Fruit fly (Drosophila melanogaster) whole organism, embryonic: ENCODE data around the gene Arp10.

Experiments
- CG10147 ChIP-seq: fragments of 200-800 bp; sonication (Bioruptor generic); optimal IDR thresholded peaks from 2 replicates; lab custom pipeline; 2019; ENCODE audit warnings: missing biosample characterization, mild to moderate bottlenecking, missing genetic modification characterization, moderate library complexity
- CG1024 ChIP-seq: fragments of 200-800 bp; sonication (Bioruptor generic); IDR thresholded peaks from 2 replicates; pipeline ENCODE4 v1.3.6; 2022; ENCODE audit warnings: missing biosample characterization, missing genetic modification characterization
- CG13287 ChIP-seq: fragments of 200-800 bp; sonication (Bioruptor generic); IDR thresholded peaks from 2 replicates; pipeline ENCODE4 v1.3.6; 2022; ENCODE audit warnings: missing biosample characterization, missing genetic modification characterization; ENCODE audit not compliant: partially characterized antibody
- CG15696 ChIP-seq: fragments of 200-800 bp; sonication (Bioruptor generic); optimal IDR thresholded peaks from 2 replicates; lab custom pipeline; 2019; ENCODE audit warnings: missing biosample characterization, mild to moderate bottlenecking, missing genetic modification characterization, moderate library complexity
- CG16813 ChIP-seq: fragments of 200-800 bp; sonication (Bioruptor generic); IDR thresholded peaks from 3 replicates; pipeline ENCODE4 v1.3.6; 2022; ENCODE audit warnings: missing biosample characterization, missing genetic modification characterization; ENCODE audit not compliant: partially characterized antibody
- CG17359 ChIP-seq: fragments of 200-800 bp; sonication (Bioruptor generic); optimal IDR thresholded peaks from 3 replicates; lab custom pipeline; 2018; ENCODE audit warnings: missing biosample characterization, mild to moderate bottlenecking, missing genetic modification characterization, moderate library complexity
- CG17829 ChIP-seq: fragments of 200-800 bp; optimal IDR thresholded peaks from 2 replicates; lab custom pipeline; 2019; ENCODE audit warnings: missing biosample characterization, mild to moderate bottlenecking, missing genetic modification characterization, moderate library complexity
- CG18011 ChIP-seq: fragments of 200-800 bp; sonication (Bioruptor generic); optimal IDR thresholded peaks from 2 replicates; lab custom pipeline; 2017; ENCODE audit warnings: missing biosample characterization, missing genetic modification characterization, mild to moderate bottlenecking, moderate library complexity, missing genotype
- CG31224 ChIP-seq: fragments of 200-800 bp; sonication (Bioruptor generic); IDR thresholded peaks from 2 replicates; pipeline ENCODE4 v1.3.6; 2022; ENCODE audit warnings: missing biosample characterization, missing genetic modification characterization
- CG4282 ChIP-seq: fragments of 200-800 bp; sonication (Bioruptor generic); optimal IDR thresholded peaks from 2 replicates; lab custom pipeline; 2016; ENCODE audit warnings: missing biosample characterization, missing genetic modification characterization
- CG4328 ChIP-seq: fragments of 200-800 bp; sonication (Bioruptor generic); optimal IDR thresholded peaks from 3 replicates; lab custom pipeline; 2017; ENCODE audit warnings: missing biosample characterization, missing genetic modification reagents, missing genetic modification characterization
- CG4424 ChIP-seq: fragments of 200-800 bp; sonication (Bioruptor generic); optimal IDR thresholded peaks from 3 replicates; lab custom pipeline; 2016; ENCODE audit warnings: missing biosample characterization, missing genetic modification characterization
- CG6791 ChIP-seq: fragments of 200-800 bp; sonication (Bioruptor generic); IDR thresholded peaks from 3 replicates; pipeline ENCODE4 v1.3.6; 2022; ENCODE audit warnings: missing biosample characterization, missing genetic modification characterization; ENCODE audit not compliant: partially characterized antibody
- CG7745 ChIP-seq: fragments of 200-800 bp; sonication (Bioruptor generic); optimal IDR thresholded peaks from 2 replicates; lab custom pipeline; 2018; ENCODE audit warnings: missing biosample characterization, mild to moderate bottlenecking, missing genetic modification characterization, moderate library complexity
- Dp ChIP-seq: fragments of 200-800 bp; sonication (Bioruptor generic); optimal IDR thresholded peaks from 2 replicates; lab custom pipeline; 2018; ENCODE audit warnings: missing biosample characterization, mild to moderate bottlenecking, missing genetic modification characterization, moderate library complexity
- E2f1 ChIP-seq: fragments of 200-800 bp; sonication (Bioruptor generic); IDR thresholded peaks from 2 replicates; pipeline ENCODE4 v1.3.6; 2022; ENCODE audit warnings: missing biosample characterization, missing genetic modification characterization
- Fer2 ChIP-seq: fragments of 200-800 bp; sonication (Bioruptor generic); optimal IDR thresholded peaks from 2 replicates; lab custom pipeline; 2018; ENCODE audit warnings: missing biosample characterization, mild to moderate bottlenecking, missing genetic modification characterization, moderate library complexity
- Fer3 ChIP-seq: fragments of 200-800 bp; sonication (Bioruptor generic); optimal IDR thresholded peaks from 2 replicates; lab custom pipeline; 2018; ENCODE audit warnings: missing biosample characterization, mild to moderate bottlenecking, missing genetic modification characterization, moderate library complexity
- Hr39 ChIP-seq: fragments of >200 bp; optimal IDR thresholded peaks from 2 replicates; lab custom pipeline; 2017
- Hsf ChIP-seq: fragments of 200-800 bp; sonication (Bioruptor generic); optimal IDR thresholded peaks from 3 replicates; lab custom pipeline; 2016; ENCODE audit warnings: missing biosample characterization, missing genetic modification characterization
- Mad ChIP-seq: fragments of 200-800 bp; sonication (Bioruptor generic); optimal IDR thresholded peaks from 2 replicates; lab custom pipeline; 2016; ENCODE audit warnings: missing biosample characterization, missing genetic modification characterization
- Meics ChIP-seq: fragments of 200-800 bp; sonication (Bioruptor generic); optimal IDR thresholded peaks from 2 replicates; lab custom pipeline; 2017; ENCODE audit warnings: missing biosample characterization, mild to moderate bottlenecking, missing genetic modification characterization
- NK7.1 ChIP-seq: fragments of 200-800 bp; sonication (Bioruptor generic); optimal IDR thresholded peaks from 3 replicates; lab custom pipeline; 2016; ENCODE audit warnings: missing biosample characterization, missing genetic modification characterization
- Scr ChIP-seq: fragments of 200-800 bp; sonication (Bioruptor generic); IDR thresholded peaks from 2 replicates; pipeline ENCODE4 v1.3.6; 2022; ENCODE audit warnings: missing biosample characterization, missing genetic modification characterization; ENCODE audit not compliant: partially characterized antibody
- Sin3A ChIP-seq: fragments of >200 bp; optimal IDR thresholded peaks from 2 replicates; lab custom pipeline; 2018
- Trl ChIP-seq, 3 experiments: fragments of >200 bp in 2 of 3; fragments of 200-800 bp in 1 of 3; sonication (Bioruptor generic) in 1 of 3; optimal IDR thresholded peaks; 2 replicates in 1 of 3; 3 replicates in 2 of 3; lab custom pipeline; 2016 to 2017; ENCODE audit warnings: missing biosample characterization in 1 of 3, missing genetic modification characterization in 1 of 3
- YL-1 ChIP-seq: fragments of 200-800 bp; sonication (Bioruptor generic); optimal IDR thresholded peaks from 3 replicates; lab custom pipeline; 2017; ENCODE audit warnings: missing biosample characterization, mild to moderate bottlenecking, missing genetic modification characterization
- al ChIP-seq: fragments of 200-800 bp; sonication (Bioruptor generic); IDR thresholded peaks from 2 replicates; pipeline ENCODE4 v1.3.6; 2022; ENCODE audit warnings: missing biosample characterization, missing genetic modification characterization
- az2 ChIP-seq: fragments of 200-800 bp; sonication (Bioruptor generic); optimal IDR thresholded peaks from 3 replicates; lab custom pipeline; 2016; ENCODE audit warnings: missing biosample characterization, missing genetic modification characterization
- bigmax ChIP-seq: fragments of 200-800 bp; sonication (Bioruptor generic); optimal IDR thresholded peaks from 2 replicates; lab custom pipeline; 2018; ENCODE audit warnings: missing biosample characterization, mild to moderate bottlenecking, missing genetic modification characterization
- bowl ChIP-seq: fragments of 200-800 bp; sonication (Bioruptor generic); IDR thresholded peaks from 2 replicates; pipeline ENCODE4 v1.3.6; 2022; ENCODE audit warnings: missing biosample characterization, missing genetic modification characterization
- bsh ChIP-seq, 2 experiments: fragments of 200-800 bp; sonication (Bioruptor generic); optimal IDR thresholded peaks; 2 replicates each; lab custom pipeline; 2017 to 2018; ENCODE audit warnings: mild to moderate bottlenecking in 2 of 2, missing biosample characterization in 2 of 2, missing genetic modification characterization in 2 of 2, moderate library complexity in 1 of 2
- chinmo ChIP-seq: fragments of 200-800 bp; sonication (Bioruptor generic); IDR thresholded peaks from 4 replicates; pipeline ENCODE4 v1.3.6; 2022; ENCODE audit warnings: missing biosample characterization, missing genetic modification characterization; ENCODE audit not compliant: partially characterized antibody
- ci ChIP-seq: fragments of 200-800 bp; sonication (Bioruptor generic); IDR thresholded peaks from 3 replicates; pipeline ENCODE4 v1.3.6; 2022; ENCODE audit warnings: missing biosample characterization, missing genetic modification characterization
- h ChIP-seq: fragments of >200 bp; optimal IDR thresholded peaks from 2 replicates; lab custom pipeline; 2017
- her ChIP-seq: fragments of 200-800 bp; sonication (Bioruptor generic); optimal IDR thresholded peaks from 2 replicates; lab custom pipeline; 2016; ENCODE audit warnings: missing biosample characterization, missing genetic modification characterization
- kay ChIP-seq: fragments of 200-800 bp; sonication (Bioruptor generic); optimal IDR thresholded peaks from 2 replicates; lab custom pipeline; 2016; ENCODE audit warnings: missing biosample characterization, missing genetic modification characterization
- knrl ChIP-seq: fragments of 200-800 bp; sonication (Bioruptor generic); IDR thresholded peaks from 3 replicates; pipeline ENCODE4 v1.3.6; 2022; ENCODE audit warnings: missing biosample characterization, missing genetic modification characterization; ENCODE audit not compliant: partially characterized antibody
- lola ChIP-seq, 3 experiments: fragments of >200 bp in 2 of 3; fragments of 200-800 bp in 1 of 3; sonication (Bioruptor generic) in 1 of 3; optimal IDR thresholded peaks; 2 replicates each; lab custom pipeline; 2017 to 2019; ENCODE audit warnings: missing biosample characterization in 3 of 3, missing genetic modification characterization in 3 of 3, mild to moderate bottlenecking in 1 of 3, moderate library complexity in 1 of 3
- lov ChIP-seq, 2 experiments: fragments of 200-800 bp in 1 of 2; fragments of >200 bp in 1 of 2; sonication (Bioruptor generic) in 1 of 2; IDR thresholded peaks in 1 of 2; optimal IDR thresholded peaks in 1 of 2; 2 replicates in 1 of 2; 3 replicates in 1 of 2; pipeline versions ENCODE4 v1.3.6 to Lab custom; 2017 to 2022; ENCODE audit warnings: missing biosample characterization in 1 of 2, missing genetic modification characterization in 1 of 2
- mam ChIP-seq: fragments of 200-800 bp; sonication (Bioruptor generic); optimal IDR thresholded peaks from 3 replicates; lab custom pipeline; 2016; ENCODE audit warnings: missing biosample characterization, missing genetic modification characterization
- nmo ChIP-seq: fragments of 200-800 bp; sonication (Bioruptor generic); optimal IDR thresholded peaks from 2 replicates; lab custom pipeline; 2018; ENCODE audit warnings: missing biosample characterization, mild to moderate bottlenecking, missing genetic modification characterization, moderate library complexity
- sens ChIP-seq: fragments of 200-800 bp; sonication (Bioruptor generic); peaks from one replicate; lab custom pipeline; 2016; ENCODE audit warnings: missing biosample characterization, missing genetic modification characterization
- slbo ChIP-seq: fragments of 200-800 bp; sonication (Bioruptor generic); IDR thresholded peaks from 2 replicates; pipeline ENCODE4 v1.3.6; 2022; ENCODE audit warnings: missing biosample characterization, missing genetic modification characterization
- sna ChIP-seq: fragments of 200-800 bp; sonication (Bioruptor generic); IDR thresholded peaks from 2 replicates; pipeline ENCODE4 v1.3.6; 2022; ENCODE audit warnings: missing biosample characterization, missing genetic modification characterization; ENCODE audit not compliant: partially characterized antibody
- sob ChIP-seq: fragments of 200-800 bp; sonication (Bioruptor generic); IDR thresholded peaks from 2 replicates; pipeline ENCODE4 v1.3.6; 2022; ENCODE audit warnings: missing biosample characterization, missing genetic modification characterization
- tin ChIP-seq: fragments of 200-800 bp; sonication (Bioruptor generic); optimal IDR thresholded peaks from 3 replicates; lab custom pipeline; 2016; ENCODE audit warnings: missing biosample characterization, missing genetic modification characterization
- ttk ChIP-seq: fragments of 200-800 bp; sonication (Bioruptor generic); IDR thresholded peaks from 2 replicates; pipeline ENCODE4 v2.1.2; 2022; ENCODE audit warnings: missing biosample characterization, missing genetic modification characterization
- vvl ChIP-seq: fragments of 200-800 bp; sonication (Bioruptor generic); IDR thresholded peaks from 2 replicates; pipeline ENCODE4 v1.3.6; 2022; ENCODE audit warnings: missing biosample characterization, missing genetic modification characterization

Arp10 gene

dm6 chrX:19645873-19646541, at the start of gene Arp10:
Gene Arp10, minus strand, starts transcription at chrX:19646176.
- TF ChIP-seq YL-1 (GFP tag; lab: Kevin White, UChicago) (peak; percentile 18), Hsf (GFP tag; lab: Kevin White, UChicago) (peak; percentile 22), CG4282 (GFP tag; lab: Kevin White, UChicago) (no peak), Trl (optimal IDR thresholded peaks at IDR 0.05; lab: Kevin White, UChicago) (no peak), Trl (GFP tag; optimal IDR thresholded peaks at IDR 0.05; lab: Kevin White, UChicago) (peak; percentile 41), CG16813 (GFP tag; lab: Robert Waterston, UW) (peak; percentile 60; the same call in 2 of the 3 replicates), CG15696 (peak; percentile 13), sens (GFP tag; lab: Kevin White, UChicago) (peak; percentile 72), CG13287 (GFP tag; lab: Robert Waterston, UW) (peak; percentile 67), bowl (GFP tag; lab: Robert Waterston, UW) (no peak), bsh (GFP tag; optimal IDR thresholded peaks at IDR 0.05; lab: Kevin White, UChicago) (peak in 1 of 2 experiments; percentile 2), CG4328 (GFP tag; lab: Kevin White, UChicago) (no peak), E2f1 (no peak), Mad (GFP tag; lab: Kevin White, UChicago) (no peak), CG1024 (GFP tag; lab: Robert Waterston, UW) (peak; percentile 55; the same call in 1 of the 2 replicates), slbo (GFP tag; lab: Robert Waterston, UW) (peak; percentile 9; the same call in 1 of the 2 replicates), Dp (GFP tag; lab: Kevin White, UChicago) (peak; percentile 57), vvl (GFP tag; lab: Robert Waterston, UW) (no peak), Fer3 (tag; lab: Kevin White, UChicago) (peak; percentile 29), lola (GFP tag; optimal IDR thresholded peaks at IDR 0.05; lab: Kevin White, UChicago) (peak in 2 of 3 experiments; percentile 3 to 81), tin (GFP tag; lab: Kevin White, UChicago) (no peak), CG17359 (tag; lab: Kevin White, UChicago) (no peak), mam (GFP tag; lab: Kevin White, UChicago) (peak; percentile 7), knrl (GFP tag; lab: Robert Waterston, UW) (peak; percentile 46; the same call in 2 of the 3 replicates), NK7.1 (GFP tag; lab: Kevin White, UChicago) (no peak), her (no peak), ci (no peak), Sin3A (lab: Kevin White, UChicago) (peak; percentile 40), al (no peak), CG6791 (GFP tag; lab: Robert Waterston, UW) (0 out of 3 replicates have a peak, but pooled peaks have one; percentile 50), Hr39 (lab: Kevin White, UChicago) (no peak), kay (GFP tag; lab: Kevin White, UChicago) (no peak), CG31224 (GFP tag; lab: Robert Waterston, UW) (no peak), ttk (GFP tag; lab: Robert Waterston, UW) (no peak), lov (optimal IDR thresholded peaks at IDR 0.05; lab: Kevin White, UChicago) (no peak), lov (GFP tag; IDR thresholded peaks at IDR 0.05; lab: Robert Waterston, UW) (no peak), CG17829 (tag; lab: Kevin White, UChicago) (peak; percentile 15), CG10147 (no peak), az2 (GFP tag; lab: Kevin White, UChicago) (no peak), Meics (GFP tag; lab: Kevin White, UChicago) (peak; percentile 82), sob (GFP tag; lab: Robert Waterston, UW) (no peak), CG7745 (tag; lab: Kevin White, UChicago) (peak; percentile 98), Fer2 (tag; lab: Kevin White, UChicago) (no peak), Scr (GFP tag; lab: Robert Waterston, UW) (peak; percentile 51), nmo (GFP tag; lab: Kevin White, UChicago) (peak; percentile 25), chinmo (GFP tag; lab: Robert Waterston, UW) (0 out of 4 replicates have a peak, but pooled peaks have one; percentile 59), sna (no peak), CG18011 (no peak), bigmax (no peak), h (lab: Kevin White, UChicago) (no peak), CG4424 (GFP tag; lab: Kevin White, UChicago) (peak; percentile 1)
